Worm (Caenorhabditis elegans) whole organism, L1 larva: ENCODE results near the gene T13C5.6.

Source experiments
- C04F5.9 ChIP-seq: sonication (generic microtip); optimal IDR thresholded peaks from 2 replicates; lab custom pipeline; 2016; ENCODE audit warnings: missing genetic modification characterization, missing compliant biosample characterization
- C16A3.4 ChIP-seq: fragments of 150-350 bp; optimal IDR thresholded peaks from 2 replicates; lab custom pipeline; 2014; ENCODE audit warnings: missing biosample characterization, missing genetic modification characterization
- C34B4.2 ChIP-seq: sonication (generic microtip); optimal IDR thresholded peaks from 2 replicates; lab custom pipeline; 2017; ENCODE audit warnings: mild to moderate bottlenecking, missing genetic modification characterization, missing compliant biosample characterization
- F16B12.6 ChIP-seq: fragments of 150-350 bp; optimal IDR thresholded peaks from 2 replicates; lab custom pipeline; 2014; ENCODE audit warnings: missing biosample characterization, missing genetic modification characterization
- aha-1 ChIP-seq: fragments of 150-350 bp; optimal IDR thresholded peaks from 2 replicates; lab custom pipeline; 2014; ENCODE audit warnings: missing biosample characterization, missing genetic modification characterization
- aly-2 ChIP-seq: fragments of 150-350 bp; optimal IDR thresholded peaks from 2 replicates; lab custom pipeline; 2014; ENCODE audit warnings: missing biosample characterization, missing genetic modification characterization
- ama-1 ChIP-seq: fragments of 150-350 bp; optimal IDR thresholded peaks from 2 replicates; lab custom pipeline; 2014
- blmp-1 ChIP-seq: fragments of 150-350 bp; optimal IDR thresholded peaks from 2 replicates; lab custom pipeline; 2014; ENCODE audit warnings: missing biosample characterization, missing genetic modification characterization
- ceh-63 ChIP-seq: fragments of 200-800 bp; sonication (Bioruptor generic); optimal IDR thresholded peaks from 2 replicates; lab custom pipeline; 2018; ENCODE audit warnings: mild to moderate bottlenecking, missing genetic modification characterization, missing compliant biosample characterization
- ceh-8 ChIP-seq: fragments of 200-800 bp; sonication (Bioruptor generic); optimal IDR thresholded peaks from 2 replicates; lab custom pipeline; 2018; ENCODE audit warnings: mild to moderate bottlenecking, missing genetic modification characterization, moderate library complexity, missing compliant biosample characterization
- ces-1 ChIP-seq: fragments of 150-350 bp; optimal IDR thresholded peaks from 2 replicates; lab custom pipeline; 2014; ENCODE audit warnings: missing biosample characterization, missing genetic modification reagents, missing genetic modification characterization
- dpl-1 ChIP-seq, 3 experiments: fragments of 150-350 bp in 2 of 3; sonication (generic microtip) in 1 of 3; optimal IDR thresholded peaks; 2 replicates each; lab custom pipeline; 2014 to 2017; ENCODE audit warnings: missing biosample characterization in 3 of 3, missing genetic modification characterization in 3 of 3, missing genetic modification reagents in 3 of 3
- dsc-1 ChIP-seq: sonication (generic microtip); optimal IDR thresholded peaks from 2 replicates; lab custom pipeline; 2016; ENCODE audit warnings: mild to moderate bottlenecking, missing genetic modification characterization, missing compliant biosample characterization
- efl-1 ChIP-seq, 4 experiments: fragments of 150-350 bp; optimal IDR thresholded peaks in 3 of 4; peaks in 1 of 4; 1 replicate in 1 of 4; 2 replicates in 3 of 4; lab custom pipeline; 2014; ENCODE audit warnings: missing biosample characterization in 2 of 4, missing genetic modification characterization in 2 of 4, missing genetic modification reagents in 2 of 4
- efl-3 ChIP-seq: fragments of 200-800 bp; sonication (Bioruptor generic); optimal IDR thresholded peaks from 2 replicates; lab custom pipeline; 2018; ENCODE audit warnings: mild to moderate bottlenecking, missing genetic modification characterization, missing compliant biosample characterization
- egl-27 ChIP-seq, 2 experiments: fragments of 150-350 bp in 1 of 2; sonication (generic microtip); optimal IDR thresholded peaks; 3 replicates each; lab custom pipeline; 2017 to 2018; ENCODE audit warnings: missing biosample characterization in 2 of 2, missing genetic modification characterization in 2 of 2, missing genetic modification reagents in 2 of 2
- ets-5 ChIP-seq: fragments of 200-800 bp; sonication (Bioruptor generic); IDR thresholded peaks from 2 replicates; pipeline ENCODE4 v1.3.6; 2022; ENCODE audit warnings: missing genetic modification characterization, missing compliant biosample characterization
- fkh-10 ChIP-seq: sonication (generic microtip); optimal IDR thresholded peaks from 2 replicates; lab custom pipeline; 2017; ENCODE audit warnings: missing biosample characterization, missing genetic modification reagents, missing genetic modification characterization
- fkh-4 ChIP-seq: sonication (generic microtip); optimal IDR thresholded peaks from 2 replicates; lab custom pipeline; 2016; ENCODE audit warnings: missing compliant biosample characterization, missing genetic modification characterization, borderline replicate concordance
- fkh-8 ChIP-seq: sonication (generic microtip); optimal IDR thresholded peaks from 2 replicates; lab custom pipeline; 2016; ENCODE audit warnings: mild to moderate bottlenecking, missing genetic modification characterization, missing compliant biosample characterization
- hlh-4 ChIP-seq: sonication (generic microtip); optimal IDR thresholded peaks from 2 replicates; lab custom pipeline; 2016; ENCODE audit warnings: mild to moderate bottlenecking, missing genetic modification characterization, missing compliant biosample characterization
- isw-1 ChIP-seq: fragments of 200-800 bp; sonication (Bioruptor generic); IDR thresholded peaks from 2 replicates; pipeline ENCODE4 v1.3.6; 2022; ENCODE audit warnings: missing genetic modification characterization, missing compliant biosample characterization
- lin-14 ChIP-seq: fragments of 200-800 bp; sonication (Bioruptor generic); optimal IDR thresholded peaks from 2 replicates; lab custom pipeline; 2018; ENCODE audit warnings: mild to moderate bottlenecking, missing genetic modification characterization, moderate library complexity, missing compliant biosample characterization
- lin-35 ChIP-seq, 2 experiments: fragments of 150-350 bp; optimal IDR thresholded peaks; 2 replicates each; lab custom pipeline; 2014; ENCODE audit warnings: missing biosample characterization in 2 of 2, missing genetic modification characterization in 2 of 2, missing genetic modification reagents in 2 of 2
- lsy-2 ChIP-seq, 2 experiments: fragments of 150-350 bp; optimal IDR thresholded peaks; 2 replicates each; lab custom pipeline; 2014; ENCODE audit warnings: missing biosample characterization in 2 of 2, missing genetic modification characterization in 2 of 2
- mab-9 ChIP-seq: fragments of 200-800 bp; sonication (Bioruptor generic); IDR thresholded peaks from 2 replicates; pipeline ENCODE4 v1.3.6; 2022; ENCODE audit warnings: missing genetic modification reagents, missing genetic modification characterization, missing compliant biosample characterization
- mep-1 ChIP-seq: fragments of 150-350 bp; optimal IDR thresholded peaks from 2 replicates; lab custom pipeline; 2014; ENCODE audit warnings: missing biosample characterization, missing genetic modification characterization
- nhr-11 ChIP-seq: fragments of 150-350 bp; optimal IDR thresholded peaks from 2 replicates; lab custom pipeline; 2014; ENCODE audit warnings: missing biosample characterization, missing genetic modification characterization
- nhr-12 ChIP-seq: sonication (generic microtip); optimal IDR thresholded peaks from 2 replicates; lab custom pipeline; 2017; ENCODE audit warnings: missing biosample characterization, missing genetic modification characterization
- nhr-20 ChIP-seq: sonication (generic microtip); optimal IDR thresholded peaks from 2 replicates; lab custom pipeline; 2016; ENCODE audit warnings: mild to moderate bottlenecking, missing genetic modification characterization, missing compliant biosample characterization
- nhr-47 ChIP-seq: sonication (generic microtip); optimal IDR thresholded peaks from 2 replicates; lab custom pipeline; 2016; ENCODE audit warnings: mild to moderate bottlenecking, missing genetic modification characterization, moderate library complexity, missing compliant biosample characterization
- nhr-71 ChIP-seq: sonication (generic microtip); optimal IDR thresholded peaks from 2 replicates; lab custom pipeline; 2016; ENCODE audit warnings: mild to moderate bottlenecking, missing genetic modification characterization, moderate library complexity, missing compliant biosample characterization
- nhr-84 ChIP-seq: sonication (generic microtip); optimal IDR thresholded peaks from 2 replicates; lab custom pipeline; 2017; ENCODE audit warnings: missing biosample characterization, missing genetic modification characterization
- nhr-85 ChIP-seq: sonication (generic microtip); peaks from one replicate; lab custom pipeline; 2016; ENCODE audit warnings: missing genetic modification characterization, inconsistent platforms, missing compliant biosample characterization
- pag-3 ChIP-seq: sonication (generic microtip); optimal IDR thresholded peaks from 2 replicates; lab custom pipeline; 2017; ENCODE audit warnings: missing genetic modification characterization, mild to moderate bottlenecking, missing compliant biosample characterization, antibody characterized with exemption, borderline replicate concordance; ENCODE audit not compliant: insufficient read depth
- pax-3 ChIP-seq: fragments of 200-800 bp; sonication (Bioruptor generic); optimal IDR thresholded peaks from 2 replicates; lab custom pipeline; 2018; ENCODE audit warnings: mild to moderate bottlenecking, missing genetic modification characterization, moderate library complexity, missing compliant biosample characterization
- rnt-1 ChIP-seq: sonication (generic microtip); optimal IDR thresholded peaks from 2 replicates; lab custom pipeline; 2016; ENCODE audit warnings: mild to moderate bottlenecking, missing genetic modification characterization, moderate library complexity, missing compliant biosample characterization
- skn-1 ChIP-seq: fragments of 150-350 bp; optimal IDR thresholded peaks from 2 replicates; lab custom pipeline; 2014; ENCODE audit warnings: missing biosample characterization, missing genetic modification characterization
- snu-23 ChIP-seq: sonication (generic microtip); optimal IDR thresholded peaks from 2 replicates; lab custom pipeline; 2016; ENCODE audit warnings: missing genetic modification characterization, missing compliant biosample characterization
- sox-4 ChIP-seq: sonication (generic microtip); optimal IDR thresholded peaks from 2 replicates; lab custom pipeline; 2016; ENCODE audit warnings: missing genetic modification characterization, missing compliant biosample characterization
- sptf-1 ChIP-seq: fragments of 150-350 bp; optimal IDR thresholded peaks from 2 replicates; lab custom pipeline; 2014; ENCODE audit warnings: missing biosample characterization, missing genetic modification characterization
- swsn-7 ChIP-seq: sonication (generic microtip); optimal IDR thresholded peaks from 2 replicates; lab custom pipeline; 2016; ENCODE audit warnings: missing genetic modification characterization, missing compliant biosample characterization
- tbx-2 ChIP-seq: sonication (generic microtip); optimal IDR thresholded peaks from 2 replicates; lab custom pipeline; 2016; ENCODE audit warnings: missing genetic modification characterization, missing compliant biosample characterization
- tlp-1 ChIP-seq: fragments of 150-350 bp; optimal IDR thresholded peaks from 2 replicates; lab custom pipeline; 2014; ENCODE audit warnings: missing biosample characterization, missing genetic modification characterization
- unc-30 ChIP-seq: sonication (generic microtip); optimal IDR thresholded peaks from 2 replicates; lab custom pipeline; 2017; ENCODE audit warnings: missing biosample characterization, missing genetic modification characterization
- unc-62 ChIP-seq: fragments of 150-350 bp; optimal IDR thresholded peaks from 2 replicates; lab custom pipeline; 2014; ENCODE audit warnings: missing biosample characterization, missing genetic modification reagents, missing genetic modification characterization
- unc-86 ChIP-seq: sonication (generic microtip); optimal IDR thresholded peaks from 2 replicates; lab custom pipeline; 2016; ENCODE audit warnings: missing genetic modification characterization, missing compliant biosample characterization
- xbp-1 ChIP-seq: sonication (generic microtip); optimal IDR thresholded peaks from 2 replicates; lab custom pipeline; 2016; ENCODE audit warnings: missing genetic modification characterization, missing compliant biosample characterization
- ztf-4 ChIP-seq: fragments of 150-350 bp; optimal IDR thresholded peaks from 2 replicates; lab custom pipeline; 2014; ENCODE audit warnings: missing biosample characterization, missing genetic modification characterization

The T13C5.6 gene

DNA sequence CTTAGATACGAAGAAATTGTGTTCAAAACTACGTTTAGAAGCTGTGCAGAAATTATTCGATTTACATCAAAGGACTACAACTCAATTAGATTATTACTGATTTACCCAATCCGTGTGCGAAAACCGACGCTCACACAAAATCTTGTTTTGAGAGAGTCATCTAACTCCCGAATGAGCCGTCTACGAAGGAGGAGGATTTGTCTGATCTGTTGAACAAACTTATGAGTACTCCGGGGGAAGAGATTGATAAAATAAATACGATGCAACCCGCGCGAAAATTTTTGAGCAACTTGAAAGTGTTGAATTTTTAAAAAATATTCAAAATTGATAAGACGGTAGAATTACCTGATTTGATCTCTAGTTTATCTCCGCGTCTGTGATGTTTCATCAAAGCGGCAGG is 43.8 kb upstream of the T13C5.6 start:
- TF ChIP-seq rnt-1 (tag; lab: Kevin White, UChicago) (peak; percentile 3), nhr-85 (peak; percentile 20), xbp-1 (tag; lab: Kevin White, UChicago) (no peak), ceh-8 (GFP tag; lab: Kevin White, UChicago) (no peak), dsc-1 (tag; lab: Kevin White, UChicago) (peak; percentile 26), nhr-47 (peak; percentile 3), mep-1 (tag; lab: Kevin White, UChicago) (no peak)
- TF ChIP-seq, all 84 proteins: peak for 4

DNA sequence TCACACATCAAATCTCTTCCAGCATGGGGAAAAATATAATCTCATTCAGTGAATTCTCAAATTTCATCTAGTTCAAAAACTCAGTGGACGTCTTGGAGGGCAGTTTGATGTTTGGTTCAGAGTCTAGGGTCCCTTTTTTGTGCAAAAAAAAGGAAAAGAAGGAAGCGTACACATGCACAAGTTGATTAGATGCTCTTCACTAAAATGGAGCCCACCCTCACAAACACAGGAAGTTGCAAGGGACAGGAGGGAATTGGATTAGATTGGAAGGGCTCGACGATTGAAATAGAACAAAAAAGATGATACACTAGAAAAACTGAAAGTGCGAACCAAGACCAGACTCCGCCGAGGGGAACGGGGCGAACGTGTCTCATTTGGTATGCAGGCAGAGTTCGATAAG is 43.4 kb upstream of the T13C5.6 start:
- TF ChIP-seq tbx-2 (tag; lab: Kevin White, UChicago): no peak
- no peak for TF ChIP-seq tlp-1 (tag; lab: Kevin White, UChicago)
- TF ChIP-seq fkh-8 (tag; lab: Kevin White, UChicago): no peak
- no peak for TF ChIP-seq efl-1 (optimal IDR thresholded peaks at IDR 0.05; lab: Kevin White, UChicago)
- TF ChIP-seq efl-1 (GFP tag; optimal IDR thresholded peaks at IDR 0.05 in 1 of 2; lab: Kevin White, UChicago): peak in 1 of 2 experiments; percentile 92
- no peak for TF ChIP-seq C34B4.2
- no peak for TF ChIP-seq ztf-4 (tag; lab: Kevin White, UChicago)
- no peak for TF ChIP-seq unc-86 (tag; lab: Kevin White, UChicago)
- TF ChIP-seq F16B12.6 (tag; lab: Kevin White, UChicago): no peak
- no peak for TF ChIP-seq nhr-12
- peak; percentile 91 for TF ChIP-seq fkh-10
- TF ChIP-seq lin-14 (GFP tag; lab: Kevin White, UChicago): peak; percentile 88
- TF ChIP-seq dpl-1 (GFP tag; optimal IDR thresholded peaks at IDR 0.05; lab: Kevin White, UChicago): no peak
- TF ChIP-seq sox-4 (tag; lab: Kevin White, UChicago): no peak
- TF ChIP-seq hlh-4 (tag; lab: Kevin White, UChicago): no peak
- no peak for TF ChIP-seq rnt-1 (tag; lab: Kevin White, UChicago)
- no peak for TF ChIP-seq nhr-11 (tag; lab: Kevin White, UChicago)
- TF ChIP-seq fkh-4 (tag; lab: Kevin White, UChicago): no peak
- TF ChIP-seq ces-1: peak; percentile 72
- TF ChIP-seq ceh-63 (GFP tag; lab: Kevin White, UChicago): no peak
- no peak for TF ChIP-seq egl-27 (tag; optimal IDR thresholded peaks at IDR 0.05; lab: Kevin White, UChicago)
- TF ChIP-seq, all 84 proteins: peak for 4

DNA sequence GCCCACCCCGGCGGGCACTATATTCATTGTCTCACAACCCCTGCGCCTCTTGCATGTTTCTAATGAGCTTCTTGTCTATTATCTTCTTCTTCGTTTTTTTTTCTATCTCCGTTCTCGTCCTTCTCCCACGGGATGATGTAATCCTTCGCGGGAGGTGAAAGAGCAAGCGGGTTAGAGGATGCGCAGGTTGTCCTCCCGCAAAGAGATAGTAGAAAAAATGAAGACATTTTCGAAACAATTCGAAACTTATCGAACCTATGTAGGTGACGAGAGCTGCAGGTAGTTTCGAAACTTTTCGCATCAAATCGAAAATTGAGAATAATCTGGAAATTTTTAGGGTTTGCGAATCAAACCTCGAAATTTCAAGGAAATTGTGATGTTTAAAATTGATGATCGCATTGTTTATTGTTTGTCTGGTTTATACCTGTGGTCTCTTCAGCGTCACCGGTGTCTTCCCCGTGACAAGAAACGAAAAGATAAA is 42.8 kb upstream of the T13C5.6 start:
- TF ChIP-seq ama-1 (lab: Kevin White, UChicago) (no peak), efl-3 (GFP tag; lab: Kevin White, UChicago) (no peak), lin-35 (GFP tag; optimal IDR thresholded peaks at IDR 0.05; lab: Kevin White, UChicago) (peak in 1 of 2 experiments; percentile 64), lsy-2 (tag; optimal IDR thresholded peaks at IDR 0.05; lab: Kevin White, UChicago) (peak; percentile 11 to 47), C04F5.9 (tag; lab: Kevin White, UChicago) (no peak), aha-1 (no peak), nhr-71 (tag; lab: Kevin White, UChicago) (peak; percentile 89), mep-1 (tag; lab: Kevin White, UChicago) (peak; percentile 84), egl-27 (tag; optimal IDR thresholded peaks at IDR 0.05; lab: Kevin White, UChicago) (peak; percentile 4 to 47), aly-2 (tag; lab: Kevin White, UChicago) (no peak), ztf-4 (tag; lab: Kevin White, UChicago) (no peak), isw-1 (GFP tag; lab: Robert Waterston, UW) (no peak), mab-9 (GFP tag; lab: Robert Waterston, UW) (no peak), rnt-1 (tag; lab: Kevin White, UChicago) (peak; percentile 82), unc-62 (GFP tag; lab: Kevin White, UChicago) (no peak), skn-1 (peak; percentile 33), unc-30 (tag; lab: Kevin White, UChicago) (no peak), pax-3 (tag; lab: Kevin White, UChicago) (no peak), nhr-20 (peak; percentile 84), swsn-7 (tag; lab: Kevin White, UChicago) (peak; percentile 56), dpl-1 (GFP tag; optimal IDR thresholded peaks at IDR 0.05; lab: Kevin White, UChicago) (peak in 1 of 3 experiments; percentile 60), fkh-4 (tag; lab: Kevin White, UChicago) (no peak), nhr-84 (tag; lab: Kevin White, UChicago) (no peak), blmp-1 (peak; percentile 72), snu-23 (GFP tag; lab: Kevin White, UChicago) (peak; percentile 77), sptf-1 (tag; lab: Kevin White, UChicago) (no peak), pag-3 (tag; lab: Kevin White, UChicago) (peak; percentile 33), C16A3.4 (tag; lab: Kevin White, UChicago) (no peak), ets-5 (GFP tag; lab: Robert Waterston, UW) (no peak), unc-86 (tag; lab: Kevin White, UChicago) (no peak), nhr-85 (peak; percentile 97)
